Worm (Caenorhabditis elegans) whole organism, L1 larva: ENCODE measurements around the gene gpla-1.

Experiments
- C16A3.4 ChIP-seq: fragments of 150-350 bp; optimal IDR thresholded peaks from 2 replicates; lab custom pipeline; 2014; ENCODE audit warnings: missing biosample characterization, missing genetic modification characterization
- F16B12.6 ChIP-seq: fragments of 150-350 bp; optimal IDR thresholded peaks from 2 replicates; lab custom pipeline; 2014; ENCODE audit warnings: missing biosample characterization, missing genetic modification characterization
- Y116A8C.19 ChIP-seq: sonication (generic microtip); optimal IDR thresholded peaks from 2 replicates; lab custom pipeline; 2016; ENCODE audit warnings: missing compliant biosample characterization, missing genetic modification characterization, borderline replicate concordance
- alr-1 ChIP-seq: fragments of 200-800 bp; sonication (Bioruptor generic); optimal IDR thresholded peaks from 2 replicates; lab custom pipeline; 2018; ENCODE audit warnings: borderline replicate concordance, mild to moderate bottlenecking, missing genetic modification characterization, missing compliant biosample characterization
- ama-1 ChIP-seq: fragments of 150-350 bp; optimal IDR thresholded peaks from 2 replicates; lab custom pipeline; 2014
- ceh-82 ChIP-seq, 3 experiments: fragments of 150-350 bp in 1 of 3; sonication (generic microtip) in 2 of 3; optimal IDR thresholded peaks; 2 replicates each; lab custom pipeline; 2014 to 2017; ENCODE audit warnings: missing biosample characterization in 3 of 3, missing genetic modification characterization in 3 of 3
- ceh-90 ChIP-seq: sonication (generic microtip); optimal IDR thresholded peaks from 2 replicates; lab custom pipeline; 2016; ENCODE audit warnings: missing genetic modification characterization, missing compliant biosample characterization
- ces-1 ChIP-seq: fragments of 150-350 bp; optimal IDR thresholded peaks from 2 replicates; lab custom pipeline; 2014; ENCODE audit warnings: missing biosample characterization, missing genetic modification reagents, missing genetic modification characterization
- dsc-1 ChIP-seq: sonication (generic microtip); optimal IDR thresholded peaks from 2 replicates; lab custom pipeline; 2016; ENCODE audit warnings: mild to moderate bottlenecking, missing genetic modification characterization, missing compliant biosample characterization
- efl-1 ChIP-seq, 4 experiments: fragments of 150-350 bp; optimal IDR thresholded peaks in 3 of 4; peaks in 1 of 4; 1 replicate in 1 of 4; 2 replicates in 3 of 4; lab custom pipeline; 2014; ENCODE audit warnings: missing biosample characterization in 2 of 4, missing genetic modification characterization in 2 of 4, missing genetic modification reagents in 2 of 4
- efl-3 ChIP-seq: fragments of 200-800 bp; sonication (Bioruptor generic); optimal IDR thresholded peaks from 2 replicates; lab custom pipeline; 2018; ENCODE audit warnings: mild to moderate bottlenecking, missing genetic modification characterization, missing compliant biosample characterization
- egl-13 ChIP-seq: sonication (generic microtip); optimal IDR thresholded peaks from 2 replicates; lab custom pipeline; 2016; ENCODE audit warnings: missing genotype, missing genetic modification reagents, missing genetic modification characterization, missing compliant biosample characterization
- fkh-10 ChIP-seq: sonication (generic microtip); optimal IDR thresholded peaks from 2 replicates; lab custom pipeline; 2017; ENCODE audit warnings: missing biosample characterization, missing genetic modification reagents, missing genetic modification characterization
- fkh-8 ChIP-seq: sonication (generic microtip); optimal IDR thresholded peaks from 2 replicates; lab custom pipeline; 2016; ENCODE audit warnings: mild to moderate bottlenecking, missing genetic modification characterization, missing compliant biosample characterization
- fos-1 ChIP-seq: fragments of 150-350 bp; optimal IDR thresholded peaks from 2 replicates; lab custom pipeline; 2014; ENCODE audit warnings: missing biosample characterization, missing genetic modification characterization
- hlh-17 ChIP-seq: fragments of 200-800 bp; sonication (Bioruptor generic); optimal IDR thresholded peaks from 2 replicates; lab custom pipeline; 2018; ENCODE audit warnings: missing genetic modification characterization, mild to moderate bottlenecking, missing compliant biosample characterization, moderate library complexity, borderline replicate concordance
- hpl-2 ChIP-seq: fragments of 150-350 bp; optimal IDR thresholded peaks from 2 replicates; lab custom pipeline; 2014; ENCODE audit warnings: missing biosample characterization, missing genetic modification reagents, missing genetic modification characterization
- irx-1 ChIP-seq: sonication (generic microtip); optimal IDR thresholded peaks from 2 replicates; lab custom pipeline; 2016; ENCODE audit warnings: missing genetic modification characterization, missing compliant biosample characterization
- isw-1 ChIP-seq: fragments of 200-800 bp; sonication (Bioruptor generic); IDR thresholded peaks from 2 replicates; pipeline ENCODE4 v1.3.6; 2022; ENCODE audit warnings: missing genetic modification characterization, missing compliant biosample characterization
- jun-1 ChIP-seq: fragments of 150-350 bp; optimal IDR thresholded peaks from 2 replicates; lab custom pipeline; 2014; ENCODE audit warnings: missing biosample characterization, missing genetic modification reagents, missing genetic modification characterization
- lin-15B ChIP-seq: fragments of 150-350 bp; sonication (generic microtip); optimal IDR thresholded peaks from 3 replicates; lab custom pipeline; 2014; ENCODE audit warnings: missing biosample characterization, missing genetic modification characterization
- lsy-2 ChIP-seq, 2 experiments: fragments of 150-350 bp; optimal IDR thresholded peaks; 2 replicates each; lab custom pipeline; 2014; ENCODE audit warnings: missing biosample characterization in 2 of 2, missing genetic modification characterization in 2 of 2
- mab-9 ChIP-seq: fragments of 200-800 bp; sonication (Bioruptor generic); IDR thresholded peaks from 2 replicates; pipeline ENCODE4 v1.3.6; 2022; ENCODE audit warnings: missing genetic modification reagents, missing genetic modification characterization, missing compliant biosample characterization
- mdl-1 ChIP-seq, 2 experiments: fragments of 150-350 bp; optimal IDR thresholded peaks; 2 replicates each; lab custom pipeline; 2014 to 2017; ENCODE audit warnings: missing biosample characterization in 2 of 2, missing genetic modification characterization in 2 of 2, inconsistent platforms in 1 of 2
- mef-2 ChIP-seq: fragments of 150-350 bp; optimal IDR thresholded peaks from 2 replicates; lab custom pipeline; 2014; ENCODE audit warnings: missing biosample characterization, missing genetic modification characterization
- mep-1 ChIP-seq: fragments of 150-350 bp; optimal IDR thresholded peaks from 2 replicates; lab custom pipeline; 2014; ENCODE audit warnings: missing biosample characterization, missing genetic modification characterization
- nhr-11 ChIP-seq: fragments of 150-350 bp; optimal IDR thresholded peaks from 2 replicates; lab custom pipeline; 2014; ENCODE audit warnings: missing biosample characterization, missing genetic modification characterization
- nhr-12 ChIP-seq: sonication (generic microtip); optimal IDR thresholded peaks from 2 replicates; lab custom pipeline; 2017; ENCODE audit warnings: missing biosample characterization, missing genetic modification characterization
- nhr-20 ChIP-seq: sonication (generic microtip); optimal IDR thresholded peaks from 2 replicates; lab custom pipeline; 2016; ENCODE audit warnings: mild to moderate bottlenecking, missing genetic modification characterization, missing compliant biosample characterization
- nhr-28 ChIP-seq: fragments of 150-350 bp; optimal IDR thresholded peaks from 2 replicates; lab custom pipeline; 2014; ENCODE audit warnings: missing biosample characterization, missing genetic modification characterization
- nhr-47 ChIP-seq: sonication (generic microtip); optimal IDR thresholded peaks from 2 replicates; lab custom pipeline; 2016; ENCODE audit warnings: mild to moderate bottlenecking, missing genetic modification characterization, moderate library complexity, missing compliant biosample characterization
- nhr-71 ChIP-seq: sonication (generic microtip); optimal IDR thresholded peaks from 2 replicates; lab custom pipeline; 2016; ENCODE audit warnings: mild to moderate bottlenecking, missing genetic modification characterization, moderate library complexity, missing compliant biosample characterization
- nhr-76 ChIP-seq: sonication (generic microtip); optimal IDR thresholded peaks from 2 replicates; lab custom pipeline; 2017; ENCODE audit warnings: missing biosample characterization, missing genetic modification characterization
- nhr-77 ChIP-seq: fragments of 150-350 bp; optimal IDR thresholded peaks from 2 replicates; lab custom pipeline; 2014; ENCODE audit warnings: missing biosample characterization, missing genetic modification characterization
- nhr-84 ChIP-seq: sonication (generic microtip); optimal IDR thresholded peaks from 2 replicates; lab custom pipeline; 2017; ENCODE audit warnings: missing biosample characterization, missing genetic modification characterization
- nhr-85 ChIP-seq: sonication (generic microtip); peaks from one replicate; lab custom pipeline; 2016; ENCODE audit warnings: missing genetic modification characterization, inconsistent platforms, missing compliant biosample characterization
- nhr-90 ChIP-seq: sonication (generic microtip); optimal IDR thresholded peaks from 2 replicates; lab custom pipeline; 2016; ENCODE audit warnings: mild to moderate bottlenecking, missing genetic modification characterization, missing compliant biosample characterization; ENCODE audit not compliant: poor library complexity
- pag-3 ChIP-seq: sonication (generic microtip); optimal IDR thresholded peaks from 2 replicates; lab custom pipeline; 2017; ENCODE audit warnings: missing genetic modification characterization, mild to moderate bottlenecking, missing compliant biosample characterization, antibody characterized with exemption, borderline replicate concordance; ENCODE audit not compliant: insufficient read depth
- pax-3 ChIP-seq: fragments of 200-800 bp; sonication (Bioruptor generic); optimal IDR thresholded peaks from 2 replicates; lab custom pipeline; 2018; ENCODE audit warnings: mild to moderate bottlenecking, missing genetic modification characterization, moderate library complexity, missing compliant biosample characterization
- snpc-4 ChIP-seq: fragments of 150-350 bp; optimal IDR thresholded peaks from 2 replicates; lab custom pipeline; 2014; ENCODE audit warnings: missing biosample characterization, missing genetic modification characterization
- snu-23 ChIP-seq: sonication (generic microtip); optimal IDR thresholded peaks from 2 replicates; lab custom pipeline; 2016; ENCODE audit warnings: missing genetic modification characterization, missing compliant biosample characterization
- sox-4 ChIP-seq: sonication (generic microtip); optimal IDR thresholded peaks from 2 replicates; lab custom pipeline; 2016; ENCODE audit warnings: missing genetic modification characterization, missing compliant biosample characterization
- sptf-1 ChIP-seq: fragments of 150-350 bp; optimal IDR thresholded peaks from 2 replicates; lab custom pipeline; 2014; ENCODE audit warnings: missing biosample characterization, missing genetic modification characterization
- sup-37 ChIP-seq: fragments of 200-800 bp; sonication (Bioruptor generic); optimal IDR thresholded peaks from 2 replicates; lab custom pipeline; 2018; ENCODE audit warnings: mild to moderate bottlenecking, missing genetic modification characterization, missing compliant biosample characterization
- swsn-7 ChIP-seq: sonication (generic microtip); optimal IDR thresholded peaks from 2 replicates; lab custom pipeline; 2016; ENCODE audit warnings: missing genetic modification characterization, missing compliant biosample characterization
- tbx-2 ChIP-seq: sonication (generic microtip); optimal IDR thresholded peaks from 2 replicates; lab custom pipeline; 2016; ENCODE audit warnings: missing genetic modification characterization, missing compliant biosample characterization
- tlp-1 ChIP-seq: fragments of 150-350 bp; optimal IDR thresholded peaks from 2 replicates; lab custom pipeline; 2014; ENCODE audit warnings: missing biosample characterization, missing genetic modification characterization
- unc-130 ChIP-seq: fragments of 150-350 bp; optimal IDR thresholded peaks from 2 replicates; lab custom pipeline; 2017; ENCODE audit warnings: missing biosample characterization, missing genetic modification characterization, inconsistent platforms
- unc-86 ChIP-seq: sonication (generic microtip); optimal IDR thresholded peaks from 2 replicates; lab custom pipeline; 2016; ENCODE audit warnings: missing genetic modification characterization, missing compliant biosample characterization
- unc-98 ChIP-seq: fragments of 200-800 bp; sonication (Bioruptor generic); IDR thresholded peaks from 2 replicates; pipeline ENCODE4 v1.3.6; 2022; ENCODE audit warnings: missing genetic modification characterization, missing compliant biosample characterization
- xbp-1 ChIP-seq: sonication (generic microtip); optimal IDR thresholded peaks from 2 replicates; lab custom pipeline; 2016; ENCODE audit warnings: missing genetic modification characterization, missing compliant biosample characterization
- zag-1 ChIP-seq: fragments of 150-350 bp; optimal IDR thresholded peaks from 2 replicates; lab custom pipeline; 2014; ENCODE audit warnings: missing biosample characterization, missing genetic modification characterization
- ztf-11 ChIP-seq, 2 experiments: sonication (generic microtip); optimal IDR thresholded peaks; 2 replicates each; lab custom pipeline; 2016 to 2017; ENCODE audit warnings: missing genetic modification characterization in 2 of 2, missing biosample characterization in 1 of 2, missing compliant biosample characterization in 1 of 2

The gpla-1 gene

DNA sequence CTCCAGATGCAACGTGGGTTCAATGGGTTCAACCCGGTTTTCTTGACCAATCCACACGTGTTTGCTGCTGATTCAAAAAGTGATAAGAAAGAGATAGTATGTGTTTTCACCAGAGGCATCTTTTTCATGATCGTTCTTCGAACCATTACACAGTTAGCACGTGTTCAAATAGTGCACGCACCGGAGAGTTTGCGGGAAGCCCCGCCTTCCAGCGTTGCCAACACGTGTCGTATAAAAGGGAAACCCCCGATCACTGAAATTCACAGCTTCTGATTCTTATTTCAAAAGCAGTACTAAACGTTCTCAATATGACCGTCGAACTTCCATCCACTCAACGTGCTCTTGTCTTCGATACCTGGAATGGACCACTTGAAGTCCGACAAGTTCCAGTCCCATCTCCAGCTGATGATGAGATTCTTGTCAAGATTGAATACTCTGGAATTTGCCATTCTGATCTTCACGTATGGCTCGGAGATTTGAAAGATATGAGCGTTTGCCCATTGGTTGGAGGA lies 49.6 kb downstream of the gpla-1 start, which contains the start of gene adh-1 (continued):
- TF ChIP-seq dsc-1 (tag; lab: Kevin White, UChicago) (no peak), nhr-77 (peak; percentile 51), mab-9 (GFP tag; lab: Robert Waterston, UW) (no peak), C16A3.4 (tag; lab: Kevin White, UChicago) (peak; percentile 76), snpc-4 (peak; percentile 30), mef-2 (tag; lab: Kevin White, UChicago) (no peak), nhr-12 (no peak), fkh-10 (GFP tag; lab: Kevin White, UChicago) (no peak), ztf-11 (tag; optimal IDR thresholded peaks at IDR 0.05; lab: Kevin White, UChicago) (peak in 1 of 2 experiments; percentile 8), ceh-82 (tag; optimal IDR thresholded peaks at IDR 0.05; lab: Kevin White, UChicago) (peak in 1 of 3 experiments; percentile 14), unc-130 (tag; lab: Kevin White, UChicago) (peak; percentile 67), tlp-1 (no peak), zag-1 (tag; lab: Kevin White, UChicago) (no peak), irx-1 (tag; lab: Kevin White, UChicago) (peak; percentile 77), pax-3 (peak; percentile 56), efl-1 (optimal IDR thresholded peaks at IDR 0.05; lab: Kevin White, UChicago) (peak; percentile 23 to 46), efl-1 (GFP tag; optimal IDR thresholded peaks at IDR 0.05 in 1 of 2; lab: Kevin White, UChicago) (peak in 1 of 2 experiments; percentile 95), alr-1 (tag; lab: Kevin White, UChicago) (no peak), nhr-47 (tag; lab: Kevin White, UChicago) (peak; percentile 77), xbp-1 (tag; lab: Kevin White, UChicago) (peak; percentile 61), nhr-71 (tag; lab: Kevin White, UChicago) (peak; percentile 97), mep-1 (tag; lab: Kevin White, UChicago) (peak; percentile 24), fos-1 (tag; lab: Kevin White, UChicago) (no peak), ceh-90 (tag; lab: Kevin White, UChicago) (no peak), Y116A8C.19 (tag; lab: Kevin White, UChicago) (no peak), sptf-1 (tag; lab: Kevin White, UChicago) (no peak), sup-37 (GFP tag; lab: Kevin White, UChicago) (peak; percentile 90), egl-13 (tag; lab: Kevin White, UChicago) (no peak), efl-3 (GFP tag; lab: Kevin White, UChicago) (no peak), tbx-2 (tag; lab: Kevin White, UChicago) (peak; percentile 88), nhr-85 (tag; lab: Kevin White, UChicago) (peak; percentile 94), F16B12.6 (tag; lab: Kevin White, UChicago) (no peak), nhr-76 (tag; lab: Kevin White, UChicago) (no peak), fkh-8 (tag; lab: Kevin White, UChicago) (no peak), mdl-1 (tag; optimal IDR thresholded peaks at IDR 0.05; lab: Kevin White, UChicago) (peak; percentile 25 to 99), isw-1 (GFP tag; lab: Robert Waterston, UW) (no peak), swsn-7 (tag; lab: Kevin White, UChicago) (peak; percentile 56), unc-86 (tag; lab: Kevin White, UChicago) (no peak), jun-1 (tag; lab: Kevin White, UChicago) (peak; percentile 70), hpl-2 (no peak), unc-98 (GFP tag; lab: Robert Waterston, UW) (no peak), ces-1 (GFP tag; lab: Kevin White, UChicago) (no peak), ama-1 (peak; percentile 95), nhr-28 (no peak), nhr-90 (peak; percentile 75), lin-15B (no peak), pag-3 (tag; lab: Kevin White, UChicago) (peak; percentile 47), nhr-11 (tag; lab: Kevin White, UChicago) (peak; percentile 62), nhr-20 (tag; lab: Kevin White, UChicago) (peak; percentile 97), sox-4 (peak; percentile 57), snu-23 (peak; percentile 82), hlh-17 (GFP tag; lab: Kevin White, UChicago) (no peak), nhr-84 (tag; lab: Kevin White, UChicago) (no peak), lsy-2 (tag; optimal IDR thresholded peaks at IDR 0.05; lab: Kevin White, UChicago) (peak; percentile 48 to 82)
